Fruit fly (Drosophila melanogaster): ENCODE data around the gene CG12104.

Gene CG12104

dm6 chr3L:1639185-1639812 is 36.8 kb upstream of the CG12104 start, which contains the start of the genes Mettl2 and Bgb (continued):
- no peak for TF ChIP-seq Asciz (GFP tag; optimal IDR thresholded peaks at IDR 0.05)
- no peak for TF ChIP-seq CG7987 (GFP tag; optimal IDR thresholded peaks at IDR 0.05)
- peak; percentile 69 for TF ChIP-seq CG10979 (tag; optimal IDR thresholded peaks at IDR 0.05)
- peak; percentile 65 for TF ChIP-seq CG5245 (GFP tag; optimal IDR thresholded peaks at IDR 0.05)
- TF ChIP-seq Hsf (GFP tag; optimal IDR thresholded peaks at IDR 0.05): peak; percentile 88
- peak; percentile 69 for TF ChIP-seq Rx (GFP tag; IDR thresholded peaks at IDR 0.05)
- peak; percentile 29 for TF ChIP-seq ewg (GFP tag; optimal IDR thresholded peaks at IDR 0.05)
- no peak for TF ChIP-seq sr (GFP tag; IDR thresholded peaks at IDR 0.05)
- no peak for TF ChIP-seq h (optimal IDR thresholded peaks at IDR 0.05)
- peak; percentile 44; the same call in 1 of the 2 replicates for TF ChIP-seq seq (GFP tag; IDR thresholded peaks at IDR 0.05)
- no peak for TF ChIP-seq CG10431 (GFP tag; optimal IDR thresholded peaks at IDR 0.05)
- TF ChIP-seq HmgZ (tag; optimal IDR thresholded peaks at IDR 0.05): peak; percentile 67
- TF ChIP-seq CG2875 (GFP tag; optimal IDR thresholded peaks at IDR 0.05): no peak
- peak; percentile 52 for TF ChIP-seq Usf (GFP tag; optimal IDR thresholded peaks at IDR 0.05)
- peak; percentile 59 for TF ChIP-seq CG4328 (GFP tag; optimal IDR thresholded peaks at IDR 0.05)
- TF ChIP-seq CG11560 (tag; IDR thresholded peaks at IDR 0.05): peak; percentile 71
- peak; percentile 93 for TF ChIP-seq tll (GFP tag; optimal IDR thresholded peaks at IDR 0.05)
- peak; percentile 78 for TF ChIP-seq fd96Cb (tag; optimal IDR thresholded peaks at IDR 0.05)
- TF ChIP-seq insv (GFP tag; optimal IDR thresholded peaks at IDR 0.05): no peak
- no peak for TF ChIP-seq mld (GFP tag; IDR thresholded peaks at IDR 0.05; ENCODE audit: partially characterized antibody)
- peak; percentile 80 for TF ChIP-seq Dip3 (GFP tag; optimal IDR thresholded peaks at IDR 0.05)
- TF ChIP-seq CG2129 (GFP tag; IDR thresholded peaks at IDR 0.05; ENCODE audit: partially characterized antibody): peak; percentile 57
- TF ChIP-seq Meics (GFP tag; optimal IDR thresholded peaks at IDR 0.05): peak; percentile 75
- no peak for TF ChIP-seq dmrt99B (tag; optimal IDR thresholded peaks at IDR 0.05)
- TF ChIP-seq CG2199 (GFP tag; IDR thresholded peaks at IDR 0.05): no peak
- peak; percentile 80 for TF ChIP-seq CG18599 (GFP tag; optimal IDR thresholded peaks at IDR 0.05)
- TF ChIP-seq CG2678 (tag; optimal IDR thresholded peaks at IDR 0.05): peak; percentile 85
- TF ChIP-seq Neu2 (GFP tag; optimal IDR thresholded peaks at IDR 0.05; ENCODE audit: borderline replicate concordance): peak; percentile 43
- TF ChIP-seq ken (GFP tag; IDR thresholded peaks at IDR 0.05): peak; percentile 76
- TF ChIP-seq CG13424 (tag; optimal IDR thresholded peaks at IDR 0.05): peak; percentile 76
- peak; percentile 87 for TF ChIP-seq CG9817 (tag; optimal IDR thresholded peaks at IDR 0.05)
- no peak for TF ChIP-seq Vsx1 (GFP tag; optimal IDR thresholded peaks at IDR 0.05)
- peak; percentile 81 for TF ChIP-seq vvl (GFP tag; IDR thresholded peaks at IDR 0.05)
- no peak for TF ChIP-seq bigmax (GFP tag; optimal IDR thresholded peaks at IDR 0.05)
- TF ChIP-seq CG11504 (tag; optimal IDR thresholded peaks at IDR 0.05): no peak
- no peak for TF ChIP-seq Dip2 (GFP tag; IDR thresholded peaks at IDR 0.05)
- no peak for TF ChIP-seq Blimp-1 (GFP tag; optimal IDR thresholded peaks at IDR 0.05)
- no peak for TF ChIP-seq pfk (GFP tag; optimal IDR thresholded peaks at IDR 0.05)
- TF ChIP-seq CG34224 (GFP tag; IDR thresholded peaks at IDR 0.05; ENCODE audit: partially characterized antibody): peak; percentile 70
- TF ChIP-seq grau (tag; optimal IDR thresholded peaks at IDR 0.05): peak; percentile 77
- peak; percentile 82; the same call in 2 of the 3 replicates for TF ChIP-seq ase (GFP tag; IDR thresholded peaks at IDR 0.05)
- peak; percentile 72 for TF ChIP-seq CG18262 (tag; optimal IDR thresholded peaks at IDR 0.05)
- peak; percentile 86 for TF ChIP-seq CG11456 (GFP tag; IDR thresholded peaks at IDR 0.05)
- TF ChIP-seq Gsc (GFP tag; IDR thresholded peaks at IDR 0.05): peak; percentile 64
- TF ChIP-seq CG33557 (GFP tag; optimal IDR thresholded peaks at IDR 0.05): peak; percentile 61
- TF ChIP-seq CG5953 (GFP tag; IDR thresholded peaks at IDR 0.05): no peak
- TF ChIP-seq Taf1 (GFP tag; IDR thresholded peaks at IDR 0.05): peak; percentile 73
- no peak for TF ChIP-seq CG12219 (GFP tag; optimal IDR thresholded peaks at IDR 0.05)
- peak; percentile 76; the same call in 2 of the 3 replicates for TF ChIP-seq CG3726 (GFP tag; IDR thresholded peaks at IDR 0.05)
